Fruit fly (Drosophila melanogaster) whole organism, embryonic: ENCODE data around the gene Cdc16.

Experiments
- Atf6 ChIP-seq: fragments of 200-800 bp; sonication (Bioruptor generic); IDR thresholded peaks from 2 replicates; pipeline ENCODE4 v1.3.6; 2022; ENCODE audit warnings: missing biosample characterization, missing genetic modification characterization
- CG10209 ChIP-seq: fragments of 200-800 bp; sonication (Bioruptor generic); optimal IDR thresholded peaks from 3 replicates; lab custom pipeline; 2017; ENCODE audit warnings: missing biosample characterization, mild to moderate bottlenecking, missing genetic modification characterization, missing genetic modification reagents
- CG10654 ChIP-seq: fragments of 200-800 bp; sonication (Bioruptor generic); optimal IDR thresholded peaks from 2 replicates; lab custom pipeline; 2016; ENCODE audit warnings: missing biosample characterization, missing genetic modification characterization
- CG11456 ChIP-seq: fragments of 200-800 bp; sonication (Bioruptor generic); IDR thresholded peaks from 3 replicates; pipeline ENCODE4 v1.3.6; 2022; ENCODE audit warnings: missing biosample characterization, missing genetic modification characterization
- CG12299 ChIP-seq: fragments of 200-800 bp; sonication (Bioruptor generic); optimal IDR thresholded peaks from 2 replicates; lab custom pipeline; 2018; ENCODE audit warnings: missing biosample characterization, mild to moderate bottlenecking, missing genetic modification characterization
- CG12659 ChIP-seq: fragments of 200-800 bp; sonication (Bioruptor generic); optimal IDR thresholded peaks from 3 replicates; lab custom pipeline; 2017; ENCODE audit warnings: mild to moderate bottlenecking, missing biosample characterization, missing genetic modification reagents, missing genetic modification characterization
- CG13287 ChIP-seq: fragments of 200-800 bp; sonication (Bioruptor generic); IDR thresholded peaks from 2 replicates; pipeline ENCODE4 v1.3.6; 2022; ENCODE audit warnings: missing biosample characterization, missing genetic modification characterization; ENCODE audit not compliant: partially characterized antibody
- CG13296 ChIP-seq: fragments of 200-800 bp; sonication (Bioruptor generic); optimal IDR thresholded peaks from 3 replicates; lab custom pipeline; 2018; ENCODE audit warnings: missing biosample characterization, mild to moderate bottlenecking, missing genetic modification characterization
- CG13624 ChIP-seq: fragments of 200-800 bp; sonication (Bioruptor generic); optimal IDR thresholded peaks from 2 replicates; lab custom pipeline; 2016; ENCODE audit warnings: missing biosample characterization, missing genetic modification characterization
- CG1647 ChIP-seq: fragments of 200-800 bp; sonication (Bioruptor generic); optimal IDR thresholded peaks from 3 replicates; lab custom pipeline; 2016; ENCODE audit warnings: missing biosample characterization, missing genetic modification characterization
- CG17328 ChIP-seq: fragments of 200-800 bp; sonication (Bioruptor generic); IDR thresholded peaks from 2 replicates; pipeline ENCODE4 v1.3.6; 2022; ENCODE audit warnings: missing biosample characterization, missing genetic modification characterization
- CG17568 ChIP-seq: fragments of 200-800 bp; sonication (Bioruptor generic); optimal IDR thresholded peaks from 2 replicates; lab custom pipeline; 2018; ENCODE audit warnings: missing biosample characterization, mild to moderate bottlenecking, missing genetic modification characterization, moderate library complexity
- CG2199 ChIP-seq: fragments of 200-800 bp; sonication (Bioruptor generic); IDR thresholded peaks from 3 replicates; pipeline ENCODE4 v1.3.6; 2022; ENCODE audit warnings: missing biosample characterization, missing genetic modification characterization
- CG33213 ChIP-seq: fragments of 200-800 bp; sonication (Bioruptor generic); optimal IDR thresholded peaks from 3 replicates; lab custom pipeline; 2016; ENCODE audit warnings: missing biosample characterization, missing genetic modification characterization
- CG33557 ChIP-seq: fragments of 200-800 bp; sonication (Bioruptor generic); optimal IDR thresholded peaks from 2 replicates; lab custom pipeline; 2019; ENCODE audit warnings: missing biosample characterization, mild to moderate bottlenecking, missing genetic modification characterization, moderate library complexity
- CG3407 ChIP-seq: fragments of 200-800 bp; sonication (Bioruptor generic); optimal IDR thresholded peaks from 2 replicates; lab custom pipeline; 2018; ENCODE audit warnings: missing biosample characterization, mild to moderate bottlenecking, missing genetic modification characterization
- CG34422 ChIP-seq: fragments of 200-800 bp; sonication (Bioruptor generic); IDR thresholded peaks from 3 replicates; pipeline ENCODE4 v1.3.6; 2022; ENCODE audit warnings: missing biosample characterization, missing genetic modification characterization
- CG42726 ChIP-seq: fragments of 200-800 bp; sonication (Bioruptor generic); IDR thresholded peaks from 2 replicates; pipeline ENCODE4 v1.3.6; 2022; ENCODE audit warnings: missing biosample characterization, missing genetic modification characterization; ENCODE audit not compliant: partially characterized antibody
- CG4404 ChIP-seq: fragments of 200-800 bp; sonication (Bioruptor generic); IDR thresholded peaks from 2 replicates; pipeline ENCODE4 v1.3.6; 2022; ENCODE audit warnings: missing biosample characterization, missing genetic modification characterization
- CG7839 ChIP-seq: fragments of 200-800 bp; sonication (Bioruptor generic); optimal IDR thresholded peaks from 3 replicates; lab custom pipeline; 2018; ENCODE audit warnings: missing biosample characterization, mild to moderate bottlenecking, missing genetic modification characterization, moderate library complexity
- CG9932 ChIP-seq: fragments of 200-800 bp; sonication (Bioruptor generic); IDR thresholded peaks from 2 replicates; pipeline ENCODE4 v1.3.6; 2022; ENCODE audit warnings: missing biosample characterization, missing genetic modification characterization
- Chrac-16 ChIP-seq: fragments of 200-800 bp; sonication (Bioruptor generic); optimal IDR thresholded peaks from 3 replicates; lab custom pipeline; 2016; ENCODE audit warnings: missing biosample characterization, missing genetic modification characterization
- Ets97D ChIP-seq: fragments of 200-800 bp; sonication (Bioruptor generic); optimal IDR thresholded peaks from 3 replicates; lab custom pipeline; 2016; ENCODE audit warnings: missing biosample characterization, missing genetic modification characterization
- HLH4C ChIP-seq: fragments of 200-800 bp; sonication (Bioruptor generic); IDR thresholded peaks from 3 replicates; pipeline ENCODE4 v1.3.6; 2022; ENCODE audit warnings: missing biosample characterization, missing genetic modification characterization; ENCODE audit not compliant: partially characterized antibody
- Mad ChIP-seq: fragments of 200-800 bp; sonication (Bioruptor generic); optimal IDR thresholded peaks from 2 replicates; lab custom pipeline; 2016; ENCODE audit warnings: missing biosample characterization, missing genetic modification characterization
- NC2β ChIP-seq: fragments of 200-800 bp; sonication (Bioruptor generic); optimal IDR thresholded peaks from 2 replicates; lab custom pipeline; 2016; ENCODE audit warnings: missing biosample characterization, missing genetic modification characterization
- Opbp ChIP-seq: fragments of 200-800 bp; sonication (Bioruptor generic); IDR thresholded peaks from 3 replicates; pipeline ENCODE4 v1.3.6; 2022; ENCODE audit warnings: missing biosample characterization, missing genetic modification characterization; ENCODE audit not compliant: partially characterized antibody
- Ptx1 ChIP-seq: fragments of 200-800 bp; sonication (Bioruptor generic); IDR thresholded peaks from 2 replicates; pipeline ENCODE4 v1.3.6; 2022; ENCODE audit warnings: missing biosample characterization, missing genetic modification characterization
- Six4 ChIP-seq: fragments of 200-800 bp; sonication (Bioruptor generic); optimal IDR thresholded peaks from 2 replicates; lab custom pipeline; 2016; ENCODE audit warnings: missing biosample characterization, missing genetic modification characterization
- Tbp ChIP-seq: fragments of >200 bp; optimal IDR thresholded peaks from 2 replicates; lab custom pipeline; 2018; ENCODE audit warnings: missing biosample characterization, missing genetic modification characterization
- chif ChIP-seq, 2 experiments: fragments of 200-800 bp; sonication (Bioruptor generic); optimal IDR thresholded peaks; 3 replicates each; lab custom pipeline; 2016; ENCODE audit warnings: missing biosample characterization in 2 of 2, missing genetic modification characterization in 2 of 2
- chm ChIP-seq: fragments of 200-800 bp; sonication (Bioruptor generic); IDR thresholded peaks from 2 replicates; pipeline ENCODE4 v1.3.6; 2022; ENCODE audit warnings: missing biosample characterization, missing genetic modification characterization
- ci ChIP-seq: fragments of 200-800 bp; sonication (Bioruptor generic); IDR thresholded peaks from 3 replicates; pipeline ENCODE4 v1.3.6; 2022; ENCODE audit warnings: missing biosample characterization, missing genetic modification characterization
- fd102C ChIP-seq: fragments of 200-800 bp; sonication (Bioruptor generic); optimal IDR thresholded peaks from 2 replicates; lab custom pipeline; 2018; ENCODE audit warnings: missing biosample characterization, mild to moderate bottlenecking, missing genetic modification characterization, moderate library complexity
- fd96Cb ChIP-seq: fragments of 200-800 bp; sonication (Bioruptor generic); optimal IDR thresholded peaks from 2 replicates; lab custom pipeline; 2018; ENCODE audit warnings: missing biosample characterization, mild to moderate bottlenecking, missing genetic modification characterization, moderate library complexity
- fru ChIP-seq: fragments of >200 bp; optimal IDR thresholded peaks from 2 replicates; lab custom pipeline; 2017
- gcm2 ChIP-seq: fragments of 200-800 bp; sonication (Bioruptor generic); optimal IDR thresholded peaks from 2 replicates; lab custom pipeline; 2016; ENCODE audit warnings: missing biosample characterization, missing genetic modification characterization
- h ChIP-seq: fragments of >200 bp; optimal IDR thresholded peaks from 2 replicates; lab custom pipeline; 2017
- hbn ChIP-seq: fragments of 200-800 bp; sonication (Bioruptor generic); IDR thresholded peaks from 2 replicates; pipeline ENCODE4 v1.3.6; 2022; ENCODE audit warnings: missing biosample characterization, missing genetic modification characterization; ENCODE audit not compliant: partially characterized antibody
- luna ChIP-seq: fragments of 200-800 bp; sonication (Bioruptor generic); optimal IDR thresholded peaks from 2 replicates; lab custom pipeline; 2016; ENCODE audit warnings: missing biosample characterization, missing genetic modification characterization
- nom ChIP-seq: fragments of 200-800 bp; sonication (Bioruptor generic); optimal IDR thresholded peaks from 2 replicates; lab custom pipeline; 2017; ENCODE audit warnings: missing biosample characterization, missing genetic modification characterization, mild to moderate bottlenecking, moderate library complexity, missing genetic modification reagents
- oc ChIP-seq: fragments of 200-800 bp; sonication (Bioruptor generic); optimal IDR thresholded peaks from 2 replicates; lab custom pipeline; 2018; ENCODE audit warnings: missing biosample characterization, mild to moderate bottlenecking, missing genetic modification characterization, moderate library complexity
- phol ChIP-seq: fragments of 200-800 bp; sonication (Bioruptor generic); optimal IDR thresholded peaks from 3 replicates; lab custom pipeline; 2018; ENCODE audit warnings: missing biosample characterization, mild to moderate bottlenecking, missing genetic modification characterization, moderate library complexity
- repo ChIP-seq: fragments of 200-800 bp; sonication (Bioruptor generic); optimal IDR thresholded peaks from 2 replicates; lab custom pipeline; 2016; ENCODE audit warnings: missing biosample characterization, missing genetic modification characterization
- ro ChIP-seq: fragments of 200-800 bp; sonication (Bioruptor generic); IDR thresholded peaks from 2 replicates; pipeline ENCODE4 v1.3.6; 2022; ENCODE audit warnings: missing biosample characterization, missing genetic modification characterization
- salm ChIP-seq: fragments of 200-800 bp; sonication (Bioruptor generic); optimal IDR thresholded peaks from 2 replicates; lab custom pipeline; 2018; ENCODE audit warnings: missing biosample characterization, mild to moderate bottlenecking, missing genetic modification characterization
- sna ChIP-seq: fragments of 200-800 bp; sonication (Bioruptor generic); IDR thresholded peaks from 2 replicates; pipeline ENCODE4 v1.3.6; 2022; ENCODE audit warnings: missing biosample characterization, missing genetic modification characterization; ENCODE audit not compliant: partially characterized antibody
- so ChIP-seq: fragments of 200-800 bp; sonication (Bioruptor generic); IDR thresholded peaks from 3 replicates; pipeline ENCODE4 v1.3.6; 2022; ENCODE audit warnings: missing biosample characterization, missing genetic modification characterization
- sug ChIP-seq: fragments of 200-800 bp; optimal IDR thresholded peaks from 2 replicates; lab custom pipeline; 2019; ENCODE audit warnings: missing biosample characterization, mild to moderate bottlenecking, missing genetic modification characterization, moderate library complexity
- vvl ChIP-seq: fragments of 200-800 bp; sonication (Bioruptor generic); IDR thresholded peaks from 2 replicates; pipeline ENCODE4 v1.3.6; 2022; ENCODE audit warnings: missing biosample characterization, missing genetic modification characterization
- yki ChIP-seq: fragments of >200 bp; optimal IDR thresholded peaks from 3 replicates; lab custom pipeline; 2018

Cdc16 gene

DNA sequence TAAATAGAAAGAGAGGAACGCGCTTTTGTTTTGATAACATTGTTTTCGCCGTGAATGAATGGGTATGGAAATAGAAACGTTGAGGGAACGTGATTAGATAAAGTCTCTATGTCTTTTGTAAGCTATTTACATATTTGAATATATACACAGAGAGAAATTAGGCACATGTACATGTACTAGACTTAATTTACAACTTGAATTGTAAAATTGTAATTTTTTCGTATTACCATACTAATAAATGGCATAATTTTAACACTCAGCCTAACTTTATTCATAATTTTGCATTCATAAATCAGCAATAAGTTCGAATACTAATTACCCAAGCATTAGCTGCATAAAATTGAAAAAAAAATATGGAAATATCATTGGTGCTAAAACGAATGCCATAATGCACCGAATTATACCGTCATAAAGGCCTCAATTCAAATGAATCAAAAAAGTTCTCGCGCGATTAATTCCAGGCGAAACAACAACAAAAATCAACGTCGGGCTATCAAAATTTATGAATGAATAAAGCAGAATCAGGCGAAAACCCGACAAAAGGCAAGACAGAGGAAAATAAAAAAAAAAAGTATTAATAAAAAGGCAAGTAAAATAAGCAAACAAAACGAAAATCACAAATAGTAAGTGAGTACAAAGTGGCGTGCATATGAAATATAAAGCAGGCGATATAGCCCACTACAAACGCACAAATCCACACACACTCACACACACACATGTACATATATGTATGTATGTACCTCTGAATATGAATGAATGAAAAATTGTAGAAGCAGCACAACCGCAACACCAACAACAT, 51.7 kb downstream of the Cdc16 start (continued):
- TF ChIP-seq CG9932 (GFP tag; lab: Robert Waterston, UW), result no peak
- TF ChIP-seq CG11456 (GFP tag; lab: Robert Waterston, UW), result no peak
- TF ChIP-seq Ets97D, result no peak
- TF ChIP-seq fd102C (GFP tag; lab: Kevin White, UChicago), result no peak
- TF ChIP-seq Mad, result no peak
- no peak for TF ChIP-seq oc
- TF ChIP-seq CG34422 (GFP tag; lab: Robert Waterston, UW), result 0 out of 3 replicates have a peak, but pooled peaks have one; percentile 28
- 0 out of 3 replicates have a peak, but pooled peaks have one; percentile 6 for TF ChIP-seq so (GFP tag; lab: Robert Waterston, UW)
- peak; percentile 76 for TF ChIP-seq phol (tag; lab: Kevin White, UChicago)
- TF ChIP-seq gcm2, result no peak
- TF ChIP-seq Atf6, result peak; percentile 59
- no peak for TF ChIP-seq CG33213
- no peak for TF ChIP-seq sug (tag; lab: Kevin White, UChicago)
- peak; percentile 46 for TF ChIP-seq Ptx1 (GFP tag; lab: Robert Waterston, UW)
- no peak for TF ChIP-seq HLH4C (GFP tag; lab: Robert Waterston, UW)
- TF ChIP-seq NC2β, result no peak
- TF ChIP-seq CG3407 (GFP tag; lab: Kevin White, UChicago), result peak; percentile 40
- no peak for TF ChIP-seq CG17328 (GFP tag; lab: Robert Waterston, UW)
- TF ChIP-seq CG13296 (GFP tag; lab: Kevin White, UChicago), result peak; percentile 0
- TF ChIP-seq CG7839 (tag; lab: Kevin White, UChicago), result peak; percentile 73
- TF ChIP-seq vvl, result peak; percentile 71
- TF ChIP-seq chif (GFP tag; optimal IDR thresholded peaks at IDR 0.05; lab: Kevin White, UChicago), result peak; percentile 2 to 54
- peak; percentile 56 for TF ChIP-seq CG10209 (GFP tag; lab: Kevin White, UChicago)
- no peak for TF ChIP-seq CG12299
- TF ChIP-seq sna (GFP tag; lab: Robert Waterston, UW), result no peak
- TF ChIP-seq CG10654 (GFP tag; lab: Kevin White, UChicago), result peak; percentile 20
- no peak for TF ChIP-seq CG2199 (GFP tag; lab: Robert Waterston, UW)
- TF ChIP-seq Opbp (GFP tag; lab: Robert Waterston, UW), result no peak
- TF ChIP-seq Six4, result peak; percentile 32
- no peak for TF ChIP-seq salm
- TF ChIP-seq nom (GFP tag; lab: Kevin White, UChicago), result peak; percentile 43
- TF ChIP-seq luna, result no peak
- no peak for TF ChIP-seq CG42726 (GFP tag; lab: Robert Waterston, UW)
- TF ChIP-seq repo, result no peak
- no peak for TF ChIP-seq h (lab: Kevin White, UChicago)
- TF ChIP-seq CG13287 (GFP tag; lab: Robert Waterston, UW), result no peak
- TF ChIP-seq ci, result no peak
- TF ChIP-seq yki (lab: Kevin White, UChicago), result no peak
- no peak for TF ChIP-seq CG17568 (GFP tag; lab: Kevin White, UChicago)
- peak; percentile 30 for TF ChIP-seq CG33557 (GFP tag; lab: Kevin White, UChicago)
- no peak for TF ChIP-seq hbn (GFP tag; lab: Robert Waterston, UW)
- no peak for TF ChIP-seq chm (GFP tag; lab: Robert Waterston, UW)
- peak; percentile 50 for TF ChIP-seq CG12659 (GFP tag; lab: Kevin White, UChicago)
- TF ChIP-seq Tbp (GFP tag; lab: Kevin White, UChicago), result no peak
- TF ChIP-seq CG1647 (GFP tag; lab: Kevin White, UChicago), result no peak
- peak; percentile 38 for TF ChIP-seq Chrac-16 (GFP tag; lab: Kevin White, UChicago)
- no peak for TF ChIP-seq CG4404
- no peak for TF ChIP-seq CG13624 (GFP tag; lab: Kevin White, UChicago)
- TF ChIP-seq fru (lab: Kevin White, UChicago), result no peak
- TF ChIP-seq ro, result no peak
- TF ChIP-seq fd96Cb (tag; lab: Kevin White, UChicago), result peak; percentile 71
